Worm (Caenorhabditis elegans) whole organism, young adult: ENCODE results near the gene T15H9.4.

Experiments used
- C06A6.2 ChIP-seq: fragments of 200-800 bp; sonication (Bioruptor generic); conservative IDR thresholded peaks from 2 replicates; pipeline ENCODE4 v1.3.6; 2022; ENCODE audit warnings: missing genetic modification characterization, missing compliant biosample characterization
- D2030.7 ChIP-seq: fragments of 200-800 bp; sonication (Bioruptor generic); IDR thresholded peaks from 2 replicates; pipeline ENCODE4 v1.3.6; 2022; ENCODE audit warnings: missing genetic modification reagents, missing genetic modification characterization, missing compliant biosample characterization
- F10E7.11 ChIP-seq: sonication (generic microtip); optimal IDR thresholded peaks from 2 replicates; lab custom pipeline; 2017; ENCODE audit warnings: mild to moderate bottlenecking, missing genetic modification characterization, moderate library complexity, missing compliant biosample characterization
- F33H1.4 ChIP-seq: fragments of 200-800 bp; sonication (Bioruptor generic); IDR thresholded peaks from 2 replicates; pipeline ENCODE4 v1.3.6; 2022; ENCODE audit warnings: missing genetic modification reagents, missing genetic modification characterization, missing compliant biosample characterization
- T07F8.4 ChIP-seq: sonication (generic microtip); optimal IDR thresholded peaks from 2 replicates; lab custom pipeline; 2016; ENCODE audit warnings: mild to moderate bottlenecking, missing genetic modification characterization, moderate library complexity, missing compliant biosample characterization
- Y53G8AR.9 ChIP-seq: fragments of 200-800 bp; sonication (Bioruptor generic); conservative IDR thresholded peaks from 2 replicates; pipeline ENCODE4 v1.3.6; 2022; ENCODE audit warnings: missing genetic modification reagents, missing genetic modification characterization, missing compliant biosample characterization
- Y95B8A.8 ChIP-seq: fragments of 200-800 bp; sonication (Bioruptor generic); IDR thresholded peaks from 2 replicates; pipeline ENCODE4 v1.3.6; 2022; ENCODE audit warnings: missing genetic modification reagents, missing genetic modification characterization, missing compliant biosample characterization
- aptf-3 ChIP-seq: fragments of 200-800 bp; sonication (Bioruptor generic); IDR thresholded peaks from 2 replicates; pipeline ENCODE4 v1.3.6; 2022; ENCODE audit warnings: missing genetic modification characterization, missing compliant biosample characterization
- attf-3 ChIP-seq: fragments of 200-800 bp; sonication (Bioruptor generic); conservative IDR thresholded peaks from 2 replicates; pipeline ENCODE4 v1.3.6; 2022; ENCODE audit warnings: missing genetic modification reagents, missing genetic modification characterization, missing compliant biosample characterization
- bed-1 ChIP-seq: fragments of 200-800 bp; sonication (Bioruptor generic); IDR thresholded peaks from 2 replicates; pipeline ENCODE4 v1.3.6; 2022; ENCODE audit warnings: missing genetic modification reagents, missing genetic modification characterization, missing compliant biosample characterization
- cebp-1 ChIP-seq, 2 experiments: fragments of 200-800 bp in 1 of 2; sonication (Bioruptor generic) in 1 of 2; sonication (generic microtip) in 1 of 2; IDR thresholded peaks in 1 of 2; optimal IDR thresholded peaks in 1 of 2; 2 replicates each; pipeline versions ENCODE4 v1.3.6 to Lab custom; 2017 to 2022; ENCODE audit warnings: missing compliant biosample characterization in 2 of 2, missing genetic modification characterization in 2 of 2, mild to moderate bottlenecking in 1 of 2, missing genetic modification reagents in 1 of 2, moderate library complexity in 1 of 2
- ceh-100 ChIP-seq: fragments of 200-800 bp; sonication (Bioruptor generic); IDR thresholded peaks from 2 replicates; pipeline ENCODE4 v1.3.6; 2022; ENCODE audit warnings: missing genetic modification reagents, missing genetic modification characterization, missing compliant biosample characterization
- die-1 ChIP-seq: sonication (generic microtip); optimal IDR thresholded peaks from 2 replicates; lab custom pipeline; 2016; ENCODE audit warnings: missing genotype, mild to moderate bottlenecking, missing genetic modification characterization, missing compliant biosample characterization
- dox-1 ChIP-seq: fragments of 200-800 bp; sonication (Bioruptor generic); IDR thresholded peaks from 2 replicates; pipeline ENCODE4 v1.3.6; 2022; ENCODE audit warnings: missing genetic modification reagents, missing genetic modification characterization, missing compliant biosample characterization
- dpl-1 ChIP-seq: fragments of 150-350 bp; optimal IDR thresholded peaks from 2 replicates; lab custom pipeline; 2014; ENCODE audit warnings: missing biosample characterization, missing genetic modification reagents, missing genetic modification characterization
- egrh-3 ChIP-seq: fragments of 200-800 bp; sonication (Bioruptor generic); IDR thresholded peaks from 2 replicates; pipeline ENCODE4 v1.3.6; 2022; ENCODE audit warnings: missing genetic modification reagents, missing genetic modification characterization, missing compliant biosample characterization
- him-1 ChIP-seq: sonication (generic microtip); optimal IDR thresholded peaks from 2 replicates; lab custom pipeline; 2016; ENCODE audit warnings: missing genotype, missing genetic modification reagents, missing genetic modification characterization, missing compliant biosample characterization
- hmg-20 ChIP-seq: fragments of 200-800 bp; sonication (Bioruptor generic); IDR thresholded peaks from 2 replicates; pipeline ENCODE4 v1.3.6; 2022; ENCODE audit warnings: missing genetic modification reagents, missing genetic modification characterization, missing compliant biosample characterization
- hrde-1 ChIP-seq: sonication (generic microtip); optimal IDR thresholded peaks from 2 replicates; lab custom pipeline; 2016; ENCODE audit warnings: missing genetic modification characterization, mild to moderate bottlenecking, missing compliant biosample characterization, moderate library complexity, missing genotype, missing genetic modification reagents, borderline replicate concordance
- hsf-1 ChIP-seq: fragments of 200-800 bp; sonication (Bioruptor generic); IDR thresholded peaks from 2 replicates; pipeline ENCODE4 v1.3.6; 2022; ENCODE audit warnings: missing genetic modification reagents, missing genetic modification characterization, missing compliant biosample characterization
- let-607 ChIP-seq, 2 experiments: fragments of 200-800 bp in 1 of 2; sonication (Bioruptor generic) in 1 of 2; sonication (generic microtip) in 1 of 2; optimal IDR thresholded peaks; 2 replicates each; lab custom pipeline; 2016 to 2018; ENCODE audit warnings: mild to moderate bottlenecking in 2 of 2, missing compliant biosample characterization in 2 of 2, missing genetic modification characterization in 2 of 2, moderate library complexity in 2 of 2, missing genotype in 1 of 2
- lin-35 ChIP-seq, 3 experiments: fragments of 150-350 bp in 2 of 3; sonication (generic microtip) in 1 of 3; optimal IDR thresholded peaks; 2 replicates each; lab custom pipeline; 2014 to 2018; ENCODE audit warnings: missing biosample characterization in 3 of 3, missing genetic modification characterization in 3 of 3, missing genetic modification reagents in 3 of 3
- lin-40 ChIP-seq: sonication (generic microtip); optimal IDR thresholded peaks from 2 replicates; lab custom pipeline; 2016; ENCODE audit warnings: missing genetic modification characterization, mild to moderate bottlenecking, missing compliant biosample characterization, missing genotype, missing genetic modification reagents
- madf-3 ChIP-seq: fragments of 200-800 bp; sonication (Bioruptor generic); IDR thresholded peaks from 2 replicates; pipeline ENCODE4 v1.3.6; 2022; ENCODE audit warnings: missing genetic modification reagents, missing genetic modification characterization, missing compliant biosample characterization
- madf-6 ChIP-seq: fragments of 200-800 bp; sonication (Bioruptor generic); IDR thresholded peaks from 2 replicates; pipeline ENCODE4 v1.3.6; 2022; ENCODE audit warnings: missing genetic modification reagents, missing genetic modification characterization, missing compliant biosample characterization
- nhr-80 ChIP-seq: sonication (generic microtip); optimal IDR thresholded peaks from 2 replicates; lab custom pipeline; 2016; ENCODE audit warnings: missing genetic modification characterization, missing compliant biosample characterization
- unc-62 ChIP-seq: fragments of 150-350 bp; optimal IDR thresholded peaks from 2 replicates; lab custom pipeline; 2014; ENCODE audit warnings: missing biosample characterization, missing genetic modification reagents, missing genetic modification characterization
- zim-3 ChIP-seq: sonication (generic microtip); optimal IDR thresholded peaks from 2 replicates; lab custom pipeline; 2017; ENCODE audit warnings: mild to moderate bottlenecking, missing genetic modification characterization, moderate library complexity, missing compliant biosample characterization
- ztf-22 ChIP-seq: fragments of 200-800 bp; sonication (Bioruptor generic); optimal IDR thresholded peaks from 2 replicates; lab custom pipeline; 2018; ENCODE audit warnings: mild to moderate bottlenecking, missing genetic modification characterization, moderate library complexity, missing compliant biosample characterization
- ztf-28 ChIP-seq: fragments of 200-800 bp; sonication (Bioruptor generic); IDR thresholded peaks from 2 replicates; pipeline ENCODE4 v1.3.6; 2022; ENCODE audit warnings: missing genetic modification reagents, missing genetic modification characterization, missing compliant biosample characterization
- ztf-6 ChIP-seq: fragments of 200-800 bp; sonication (Bioruptor generic); IDR thresholded peaks from 2 replicates; pipeline ENCODE4 v1.3.6; 2022; ENCODE audit warnings: missing genetic modification reagents, missing genetic modification characterization, missing compliant biosample characterization

T15H9.4 gene

ce11 chrII:9633956-9634560 is 22.4 kb downstream of the T15H9.4 start:
- TF ChIP-seq F33H1.4 (GFP tag; lab: Robert Waterston, UW) (peak; percentile 60), D2030.7 (GFP tag; lab: Robert Waterston, UW) (peak; percentile 21; the same call in 1 of the 2 replicates), madf-6 (GFP tag; lab: Robert Waterston, UW) (peak; percentile 28), madf-3 (GFP tag; lab: Robert Waterston, UW) (peak; percentile 70; the same call in 1 of the 2 replicates), dox-1 (peak; percentile 33; the same call in 1 of the 2 replicates), aptf-3 (GFP tag; lab: Robert Waterston, UW) (0 out of 2 replicates have a peak, but pooled peaks have one; percentile 22), egrh-3 (GFP tag; lab: Robert Waterston, UW) (peak; percentile 14; the same call in 1 of the 2 replicates), hsf-1 (GFP tag; lab: Robert Waterston, UW) (peak; percentile 95)

ce11 chrII:9636300-9636699 is 24.6 kb downstream of the T15H9.4 start, which contains the start of gene ZK1307.7:
Gene ZK1307.7 (plus strand): TSS chrII:9636600.
- no peak for TF ChIP-seq C06A6.2 (GFP tag; lab: Robert Waterston, UW)
- TF ChIP-seq ceh-100 (GFP tag; lab: Robert Waterston, UW): no peak
- TF ChIP-seq lin-35 (GFP tag; optimal IDR thresholded peaks at IDR 0.05; lab: Kevin White, UChicago): no peak
- no peak for TF ChIP-seq ztf-22
- no peak for TF ChIP-seq bed-1 (GFP tag; lab: Robert Waterston, UW)

- no peak for TF ChIP-seq ztf-6
- TF ChIP-seq hmg-20 (GFP tag; lab: Robert Waterston, UW): no peak
- TF ChIP-seq T07F8.4 (tag; lab: Kevin White, UChicago): no peak
- TF ChIP-seq F10E7.11 (tag; lab: Kevin White, UChicago): no peak
- no peak for TF ChIP-seq cebp-1 (GFP tag; IDR thresholded peaks at IDR 0.05; lab: Robert Waterston, UW)
- TF ChIP-seq cebp-1 (tag; optimal IDR thresholded peaks at IDR 0.05; lab: Kevin White, UChicago): no peak
- no peak for TF ChIP-seq lin-40 (tag; lab: Kevin White, UChicago)
- TF ChIP-seq hsf-1 (GFP tag; lab: Robert Waterston, UW): no peak
- TF ChIP-seq Y95B8A.8 (GFP tag; lab: Robert Waterston, UW): no peak
- TF ChIP-seq ztf-28: no peak
- TF ChIP-seq zim-3: no peak
- no peak for TF ChIP-seq attf-3 (GFP tag; lab: Robert Waterston, UW)
Observed at ce11 chrII:9644438-9644837, 32.8 kb downstream of the T15H9.4 start, which contains the start of gene fzr-1. Gene fzr-1 (minus strand): TSS chrII:9644466.

ce11 chrII:9644940-9645634 is 33.4 kb downstream of the T15H9.4 start:
- TF ChIP-seq die-1 (tag; lab: Kevin White, UChicago) (no peak), unc-62 (GFP tag; lab: Kevin White, UChicago) (no peak), hrde-1 (tag; lab: Kevin White, UChicago) (no peak), Y53G8AR.9 (GFP tag; lab: Robert Waterston, UW) (no peak), F10E7.11 (tag; lab: Kevin White, UChicago) (no peak), attf-3 (GFP tag; lab: Robert Waterston, UW) (no peak), nhr-80 (tag; lab: Kevin White, UChicago) (peak; percentile 50), let-607 (tag; optimal IDR thresholded peaks at IDR 0.05; lab: Kevin White, UChicago) (no peak), dpl-1 (GFP tag; lab: Kevin White, UChicago) (no peak), him-1 (tag; lab: Kevin White, UChicago) (no peak), madf-6 (GFP tag; lab: Robert Waterston, UW) (0 out of 2 replicates have a peak, but pooled peaks have one; percentile 31)
- TF ChIP-seq, all 124 proteins: peak for 2
